Worm (Caenorhabditis elegans) whole organism, L4 larva: ENCODE results near the gene fndc-1.
A peak's percentile ranks its signal among the peaks of the same experiment; 100 is the strongest.

Experiments used
- F10B5.3 ChIP-seq: sonication (generic microtip); optimal IDR thresholded peaks from 2 replicates; lab custom pipeline; 2016; ENCODE audit warnings: mild to moderate bottlenecking, missing genetic modification characterization, missing compliant biosample characterization
- T26A8.4 ChIP-seq: fragments of 200-800 bp; sonication (Bioruptor generic); IDR thresholded peaks from 2 replicates; pipeline ENCODE4 v1.3.6; 2022; ENCODE audit warnings: missing genetic modification characterization, missing compliant biosample characterization
- Y48G9A.11 ChIP-seq: fragments of 200-800 bp; sonication (Bioruptor generic); IDR thresholded peaks from 2 replicates; pipeline ENCODE4 v1.3.6; 2022; ENCODE audit warnings: missing genetic modification reagents, missing genetic modification characterization, missing compliant biosample characterization
- ZK546.5 ChIP-seq, 2 experiments: sonication (generic microtip); optimal IDR thresholded peaks; 2 replicates each; lab custom pipeline; 2017; ENCODE audit warnings: missing biosample characterization in 2 of 2, missing genetic modification characterization in 2 of 2
- aha-1 ChIP-seq: fragments of 150-350 bp; peaks from one replicate; lab custom pipeline; 2014; ENCODE audit warnings: missing biosample characterization, missing genetic modification characterization
- ceh-28 ChIP-seq: fragments of 150-350 bp; optimal IDR thresholded peaks from 2 replicates; lab custom pipeline; 2014; ENCODE audit warnings: missing biosample characterization, missing genetic modification reagents, missing genetic modification characterization
- ctbp-1 ChIP-seq: fragments of 200-800 bp; sonication (Bioruptor generic); IDR thresholded peaks from 2 replicates; pipeline ENCODE4 v1.3.6; 2022; ENCODE audit warnings: missing genetic modification reagents, missing genetic modification characterization, missing compliant biosample characterization
- daf-16 ChIP-seq, 3 experiments: sonication (generic microtip); optimal IDR thresholded peaks; 2 replicates each; lab custom pipeline; 2016 to 2017; ENCODE audit warnings: missing genetic modification characterization in 3 of 3, missing genetic modification reagents in 3 of 3, mild to moderate bottlenecking in 2 of 3, missing compliant biosample characterization in 2 of 3, missing biosample characterization in 1 of 3, moderate library complexity in 1 of 3
- dmd-8 ChIP-seq: fragments of 200-800 bp; sonication (Bioruptor generic); IDR thresholded peaks from 2 replicates; pipeline ENCODE4 v1.3.6; 2022; ENCODE audit warnings: missing genetic modification characterization, missing compliant biosample characterization
- fos-1 ChIP-seq: fragments of 150-350 bp; optimal IDR thresholded peaks from 2 replicates; lab custom pipeline; 2014; ENCODE audit warnings: missing biosample characterization, missing genetic modification characterization
- hif-1 ChIP-seq, 2 experiments: sonication (generic microtip); optimal IDR thresholded peaks; 2 replicates each; lab custom pipeline; 2016 to 2017; ENCODE audit warnings: missing compliant biosample characterization in 2 of 2, missing genetic modification characterization in 2 of 2, missing genetic modification reagents in 2 of 2, missing genotype in 2 of 2, mild to moderate bottlenecking in 1 of 2
- hlh-11 ChIP-seq: fragments of 200-800 bp; sonication (Bioruptor generic); optimal IDR thresholded peaks from 2 replicates; lab custom pipeline; 2018; ENCODE audit warnings: mild to moderate bottlenecking, missing genetic modification characterization, missing compliant biosample characterization
- lin-13 ChIP-seq: fragments of 150-350 bp; optimal IDR thresholded peaks from 2 replicates; lab custom pipeline; 2014; ENCODE audit warnings: missing biosample characterization, missing genetic modification reagents, missing genetic modification characterization
- lin-29 ChIP-seq: fragments of 200-800 bp; sonication (Bioruptor generic); IDR thresholded peaks from 2 replicates; pipeline ENCODE4 v1.3.6; 2022; ENCODE audit warnings: missing genetic modification reagents, missing genetic modification characterization, missing compliant biosample characterization
- madf-9 ChIP-seq: fragments of 200-800 bp; sonication (Bioruptor generic); conservative IDR thresholded peaks from 2 replicates; pipeline ENCODE4 v1.3.6; 2022; ENCODE audit warnings: missing genetic modification reagents, missing genetic modification characterization, missing compliant biosample characterization
- mdl-1 ChIP-seq, 2 experiments: fragments of 150-350 bp in 1 of 2; sonication (generic microtip) in 1 of 2; optimal IDR thresholded peaks; 2 replicates each; lab custom pipeline; 2014 to 2017; ENCODE audit warnings: missing biosample characterization in 2 of 2, missing genetic modification characterization in 2 of 2
- mep-1 ChIP-seq: fragments of 150-350 bp; sonication (generic microtip); optimal IDR thresholded peaks from 3 replicates; lab custom pipeline; 2014; ENCODE audit warnings: missing biosample characterization, missing genetic modification characterization
- mes-2 ChIP-seq: sonication (generic microtip); optimal IDR thresholded peaks from 2 replicates; lab custom pipeline; 2016; ENCODE audit warnings: missing genotype, mild to moderate bottlenecking, missing genetic modification characterization, missing compliant biosample characterization; ENCODE audit not compliant: poor library complexity, severe bottlenecking
- mxl-3 ChIP-seq: fragments of 200-800 bp; sonication (Bioruptor generic); optimal IDR thresholded peaks from 2 replicates; lab custom pipeline; 2018; ENCODE audit warnings: mild to moderate bottlenecking, missing genetic modification characterization, missing compliant biosample characterization
- nhr-10 ChIP-seq: fragments of 150-350 bp; optimal IDR thresholded peaks from 2 replicates; lab custom pipeline; 2014; ENCODE audit warnings: missing biosample characterization, missing genetic modification characterization
- nhr-111 ChIP-seq: fragments of 200-800 bp; sonication (Bioruptor generic); optimal IDR thresholded peaks from 2 replicates; lab custom pipeline; 2018; ENCODE audit warnings: mild to moderate bottlenecking, missing genetic modification characterization, missing compliant biosample characterization
- nhr-28 ChIP-seq: fragments of 150-350 bp; optimal IDR thresholded peaks from 2 replicates; lab custom pipeline; 2014; ENCODE audit warnings: missing biosample characterization, missing genetic modification characterization
- nhr-6 ChIP-seq: fragments of 150-350 bp; optimal IDR thresholded peaks from 2 replicates; lab custom pipeline; 2014; ENCODE audit warnings: missing biosample characterization, missing genetic modification characterization
- nhr-77 ChIP-seq: fragments of 150-350 bp; optimal IDR thresholded peaks from 2 replicates; lab custom pipeline; 2014; ENCODE audit warnings: missing biosample characterization, missing genetic modification characterization
- php-3 ChIP-seq: fragments of 200-800 bp; sonication (Bioruptor generic); IDR thresholded peaks from 2 replicates; pipeline ENCODE4 v1.3.6; 2022; ENCODE audit warnings: missing genetic modification reagents, missing genetic modification characterization, missing compliant biosample characterization
- saeg-2 ChIP-seq: fragments of 200-800 bp; sonication (Bioruptor generic); IDR thresholded peaks from 2 replicates; pipeline ENCODE4 v1.3.6; 2022; ENCODE audit warnings: missing genetic modification reagents, missing genetic modification characterization, missing compliant biosample characterization
- set-16 ChIP-seq: fragments of 200-800 bp; sonication (Bioruptor generic); IDR thresholded peaks from 2 replicates; pipeline ENCODE4 v1.3.6; 2022; ENCODE audit warnings: missing genetic modification reagents, missing genetic modification characterization, missing compliant biosample characterization
- snpc-4 ChIP-seq: fragments of 150-350 bp; optimal IDR thresholded peaks from 2 replicates; lab custom pipeline; 2014; ENCODE audit warnings: missing biosample characterization, missing genetic modification characterization
- spr-3 ChIP-seq: fragments of 200-800 bp; sonication (Bioruptor generic); optimal IDR thresholded peaks from 2 replicates; lab custom pipeline; 2018; ENCODE audit warnings: mild to moderate bottlenecking, missing genetic modification characterization, missing compliant biosample characterization
- unc-62 ChIP-seq, 3 experiments: fragments of 150-350 bp in 1 of 3; sonication (generic microtip); optimal IDR thresholded peaks in 2 of 3; peaks in 1 of 3; 1 replicate in 1 of 3; 2 replicates in 2 of 3; lab custom pipeline; 2014 to 2017; ENCODE audit warnings: missing biosample characterization in 3 of 3, missing genetic modification characterization in 3 of 3, missing genetic modification reagents in 3 of 3, missing genotype in 1 of 3
- zip-11 ChIP-seq: fragments of 200-800 bp; sonication (Bioruptor generic); IDR thresholded peaks from 2 replicates; pipeline ENCODE4 v1.3.6; 2022; ENCODE audit warnings: missing genetic modification characterization, missing compliant biosample characterization

The fndc-1 gene

ce11 chrII:11205783-11206182 is 31.3 kb downstream of the fndc-1 start:
- TF ChIP-seq ZK546.5 (tag; optimal IDR thresholded peaks at IDR 0.05; lab: Kevin White, UChicago) = no peak
- TF ChIP-seq nhr-6 = no peak
- TF ChIP-seq nhr-28 (tag; lab: Kevin White, UChicago) = peak; percentile 46
- no peak for TF ChIP-seq madf-9 (GFP tag; lab: Robert Waterston, UW)
- TF ChIP-seq fos-1 (tag; lab: Kevin White, UChicago) = no peak

ce11 chrII:11204731-11205130 is 32.4 kb downstream of the fndc-1 start:
- TF ChIP-seq lin-13 (GFP tag; lab: Kevin White, UChicago) = no peak
- TF ChIP-seq ctbp-1 (GFP tag; lab: Robert Waterston, UW) = no peak
- no peak for TF ChIP-seq unc-62 (GFP tag; optimal IDR thresholded peaks at IDR 0.05 in 1 of 2; lab: Kevin White, UChicago)
- no peak for TF ChIP-seq unc-62 (tag; optimal IDR thresholded peaks at IDR 0.05; lab: Kevin White, UChicago)
- TF ChIP-seq mep-1 (tag; lab: Kevin White, UChicago) = no peak
- TF ChIP-seq nhr-77 (tag; lab: Kevin White, UChicago) = no peak
- no peak for TF ChIP-seq daf-16 (GFP tag; optimal IDR thresholded peaks at IDR 0.05; lab: Kevin White, UChicago)
- TF ChIP-seq daf-16 (tag; optimal IDR thresholded peaks at IDR 0.05; lab: Kevin White, UChicago) = no peak
- no peak for TF ChIP-seq nhr-10 (tag; lab: Kevin White, UChicago)
- no peak for TF ChIP-seq nhr-111 (GFP tag; lab: Kevin White, UChicago)
- TF ChIP-seq ceh-28 (tag; lab: Kevin White, UChicago) = no peak
- no peak for TF ChIP-seq spr-3 (GFP tag; lab: Kevin White, UChicago)
- TF ChIP-seq hif-1 (tag; optimal IDR thresholded peaks at IDR 0.05; lab: Kevin White, UChicago) = no peak
- TF ChIP-seq madf-9 (GFP tag; lab: Robert Waterston, UW) = no peak
- TF ChIP-seq snpc-4 = no peak
- TF ChIP-seq php-3 (GFP tag; lab: Robert Waterston, UW) = no peak
- no peak for TF ChIP-seq fos-1 (tag; lab: Kevin White, UChicago)
- no peak for TF ChIP-seq lin-29
- TF ChIP-seq Y48G9A.11 (GFP tag; lab: Robert Waterston, UW) = no peak

DNA sequence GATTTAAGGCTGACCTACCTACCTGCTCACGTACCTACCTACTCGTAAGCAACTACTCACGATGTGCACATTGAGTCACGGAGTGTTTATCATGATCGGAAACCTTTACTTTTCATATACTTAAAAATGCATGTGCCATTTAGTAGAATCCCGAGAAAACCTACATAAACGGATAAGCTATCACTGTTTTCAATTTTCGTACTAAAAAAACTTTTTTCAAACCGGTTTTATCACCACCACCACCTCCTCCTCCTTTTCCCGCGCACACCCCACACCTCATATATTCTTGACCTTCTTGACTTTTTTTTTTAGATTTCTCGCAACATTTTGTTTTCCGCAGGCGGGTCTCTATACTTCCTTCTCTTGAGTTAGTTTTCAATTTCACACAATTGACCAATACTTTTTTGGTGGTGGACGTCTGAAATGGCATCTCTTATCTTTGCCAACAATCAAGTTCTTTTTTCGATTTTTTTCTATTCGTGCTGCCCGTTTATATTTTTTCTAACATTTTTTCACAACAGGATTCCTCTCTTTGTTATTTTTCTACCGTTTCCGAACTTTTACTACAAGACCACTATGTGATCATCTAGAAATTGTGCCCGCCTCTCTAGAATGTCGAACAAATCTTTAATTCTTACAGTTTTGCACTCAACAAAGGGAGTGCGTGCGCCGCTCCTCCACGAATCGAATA is 34.4 kb downstream of the fndc-1 start, which contains the start of gene srap-1:
srap-1 (plus strand) TSS at position 641 of the 691 bp plus-strand sequence.
- no peak for TF ChIP-seq fos-1 (tag; lab: Kevin White, UChicago)
- peak in 1 of 2 experiments; percentile 50 for TF ChIP-seq unc-62 (GFP tag; optimal IDR thresholded peaks at IDR 0.05 in 1 of 2; lab: Kevin White, UChicago)
- no peak for TF ChIP-seq unc-62 (tag; optimal IDR thresholded peaks at IDR 0.05; lab: Kevin White, UChicago)
- TF ChIP-seq saeg-2 = no peak

- TF ChIP-seq mes-2 (tag; lab: Kevin White, UChicago) = peak; percentile 24
- peak in 1 of 2 experiments; percentile 94 for TF ChIP-seq unc-62 (GFP tag; optimal IDR thresholded peaks at IDR 0.05 in 1 of 2; lab: Kevin White, UChicago)
- TF ChIP-seq unc-62 (tag; optimal IDR thresholded peaks at IDR 0.05; lab: Kevin White, UChicago) = no peak
- peak in 1 of 2 experiments; percentile 41 for TF ChIP-seq mdl-1 (tag; optimal IDR thresholded peaks at IDR 0.05; lab: Kevin White, UChicago)
- TF ChIP-seq T26A8.4 (GFP tag; lab: Robert Waterston, UW) = no peak
- TF ChIP-seq set-16 (GFP tag; lab: Robert Waterston, UW) = peak; percentile 48; the same call in 1 of the 2 replicates
- no peak for TF ChIP-seq spr-3 (GFP tag; lab: Kevin White, UChicago)
- 0 out of 2 replicates have a peak, but pooled peaks have one; percentile 12 for TF ChIP-seq dmd-8
- no peak for TF ChIP-seq zip-11 (GFP tag; lab: Robert Waterston, UW)
- TF ChIP-seq mep-1 (tag; lab: Kevin White, UChicago) = peak; percentile 24
- peak; percentile 43 for TF ChIP-seq nhr-10 (tag; lab: Kevin White, UChicago)
- TF ChIP-seq hlh-11 = peak; percentile 9
- TF ChIP-seq nhr-28 (tag; lab: Kevin White, UChicago) = peak; percentile 11
- TF ChIP-seq F10B5.3 (tag; lab: Kevin White, UChicago) = no peak
- peak; percentile 84 for TF ChIP-seq aha-1
- TF ChIP-seq mxl-3 (GFP tag; lab: Kevin White, UChicago) = peak; percentile 22
These were observed 36.8 kb downstream of the fndc-1 start for ce11 chrII:11200234-11200755.
